Worm (Caenorhabditis elegans) whole organism, L1 larva: ENCODE data around the gene F16B12.1.

Experiments used
- C04F5.9 ChIP-seq: sonication (generic microtip); optimal IDR thresholded peaks from 2 replicates; lab custom pipeline; 2016; ENCODE audit warnings: missing genetic modification characterization, missing compliant biosample characterization
- C16A3.4 ChIP-seq: fragments of 150-350 bp; optimal IDR thresholded peaks from 2 replicates; lab custom pipeline; 2014; ENCODE audit warnings: missing biosample characterization, missing genetic modification characterization
- Y116A8C.19 ChIP-seq: sonication (generic microtip); optimal IDR thresholded peaks from 2 replicates; lab custom pipeline; 2016; ENCODE audit warnings: missing compliant biosample characterization, missing genetic modification characterization, borderline replicate concordance
- aha-1 ChIP-seq: fragments of 150-350 bp; optimal IDR thresholded peaks from 2 replicates; lab custom pipeline; 2014; ENCODE audit warnings: missing biosample characterization, missing genetic modification characterization
- alr-1 ChIP-seq: fragments of 200-800 bp; sonication (Bioruptor generic); optimal IDR thresholded peaks from 2 replicates; lab custom pipeline; 2018; ENCODE audit warnings: borderline replicate concordance, mild to moderate bottlenecking, missing genetic modification characterization, missing compliant biosample characterization
- aly-2 ChIP-seq: fragments of 150-350 bp; optimal IDR thresholded peaks from 2 replicates; lab custom pipeline; 2014; ENCODE audit warnings: missing biosample characterization, missing genetic modification characterization
- blmp-1 ChIP-seq: fragments of 150-350 bp; optimal IDR thresholded peaks from 2 replicates; lab custom pipeline; 2014; ENCODE audit warnings: missing biosample characterization, missing genetic modification characterization
- ceh-63 ChIP-seq: fragments of 200-800 bp; sonication (Bioruptor generic); optimal IDR thresholded peaks from 2 replicates; lab custom pipeline; 2018; ENCODE audit warnings: mild to moderate bottlenecking, missing genetic modification characterization, missing compliant biosample characterization
- ceh-8 ChIP-seq: fragments of 200-800 bp; sonication (Bioruptor generic); optimal IDR thresholded peaks from 2 replicates; lab custom pipeline; 2018; ENCODE audit warnings: mild to moderate bottlenecking, missing genetic modification characterization, moderate library complexity, missing compliant biosample characterization
- ceh-90 ChIP-seq: sonication (generic microtip); optimal IDR thresholded peaks from 2 replicates; lab custom pipeline; 2016; ENCODE audit warnings: missing genetic modification characterization, missing compliant biosample characterization
- ces-1 ChIP-seq: fragments of 150-350 bp; optimal IDR thresholded peaks from 2 replicates; lab custom pipeline; 2014; ENCODE audit warnings: missing biosample characterization, missing genetic modification reagents, missing genetic modification characterization
- dsc-1 ChIP-seq: sonication (generic microtip); optimal IDR thresholded peaks from 2 replicates; lab custom pipeline; 2016; ENCODE audit warnings: mild to moderate bottlenecking, missing genetic modification characterization, missing compliant biosample characterization
- efl-1 ChIP-seq, 4 experiments: fragments of 150-350 bp; optimal IDR thresholded peaks in 3 of 4; peaks in 1 of 4; 1 replicate in 1 of 4; 2 replicates in 3 of 4; lab custom pipeline; 2014; ENCODE audit warnings: missing biosample characterization in 2 of 4, missing genetic modification characterization in 2 of 4, missing genetic modification reagents in 2 of 4
- egl-13 ChIP-seq: sonication (generic microtip); optimal IDR thresholded peaks from 2 replicates; lab custom pipeline; 2016; ENCODE audit warnings: missing genotype, missing genetic modification reagents, missing genetic modification characterization, missing compliant biosample characterization
- egl-27 ChIP-seq, 2 experiments: fragments of 150-350 bp in 1 of 2; sonication (generic microtip); optimal IDR thresholded peaks; 3 replicates each; lab custom pipeline; 2017 to 2018; ENCODE audit warnings: missing biosample characterization in 2 of 2, missing genetic modification characterization in 2 of 2, missing genetic modification reagents in 2 of 2
- elt-2 ChIP-seq: sonication (generic microtip); optimal IDR thresholded peaks from 2 replicates; lab custom pipeline; 2016; ENCODE audit warnings: missing genetic modification characterization, mild to moderate bottlenecking, inconsistent platforms, missing compliant biosample characterization, missing genetic modification reagents
- ets-5 ChIP-seq: fragments of 200-800 bp; sonication (Bioruptor generic); IDR thresholded peaks from 2 replicates; pipeline ENCODE4 v1.3.6; 2022; ENCODE audit warnings: missing genetic modification characterization, missing compliant biosample characterization
- fkh-10 ChIP-seq: sonication (generic microtip); optimal IDR thresholded peaks from 2 replicates; lab custom pipeline; 2017; ENCODE audit warnings: missing biosample characterization, missing genetic modification reagents, missing genetic modification characterization
- fkh-8 ChIP-seq: sonication (generic microtip); optimal IDR thresholded peaks from 2 replicates; lab custom pipeline; 2016; ENCODE audit warnings: mild to moderate bottlenecking, missing genetic modification characterization, missing compliant biosample characterization
- fos-1 ChIP-seq: fragments of 150-350 bp; optimal IDR thresholded peaks from 2 replicates; lab custom pipeline; 2014; ENCODE audit warnings: missing biosample characterization, missing genetic modification characterization
- hlh-17 ChIP-seq: fragments of 200-800 bp; sonication (Bioruptor generic); optimal IDR thresholded peaks from 2 replicates; lab custom pipeline; 2018; ENCODE audit warnings: missing genetic modification characterization, mild to moderate bottlenecking, missing compliant biosample characterization, moderate library complexity, borderline replicate concordance
- hpl-2 ChIP-seq: fragments of 150-350 bp; optimal IDR thresholded peaks from 2 replicates; lab custom pipeline; 2014; ENCODE audit warnings: missing biosample characterization, missing genetic modification reagents, missing genetic modification characterization
- lin-13 ChIP-seq: fragments of 150-350 bp; optimal IDR thresholded peaks from 2 replicates; lab custom pipeline; 2014; ENCODE audit warnings: missing biosample characterization, missing genetic modification reagents, missing genetic modification characterization
- lin-14 ChIP-seq: fragments of 200-800 bp; sonication (Bioruptor generic); optimal IDR thresholded peaks from 2 replicates; lab custom pipeline; 2018; ENCODE audit warnings: mild to moderate bottlenecking, missing genetic modification characterization, moderate library complexity, missing compliant biosample characterization
- lin-15B ChIP-seq: fragments of 150-350 bp; sonication (generic microtip); optimal IDR thresholded peaks from 3 replicates; lab custom pipeline; 2014; ENCODE audit warnings: missing biosample characterization, missing genetic modification characterization
- lin-39 ChIP-seq: fragments of 150-350 bp; optimal IDR thresholded peaks from 2 replicates; lab custom pipeline; 2014; ENCODE audit warnings: missing biosample characterization, missing genetic modification reagents, missing genetic modification characterization
- lir-3 ChIP-seq: sonication (generic microtip); optimal IDR thresholded peaks from 2 replicates; lab custom pipeline; 2016; ENCODE audit warnings: mild to moderate bottlenecking, missing genetic modification characterization, moderate library complexity, missing compliant biosample characterization; ENCODE audit not compliant: poor library complexity
- mab-9 ChIP-seq: fragments of 200-800 bp; sonication (Bioruptor generic); IDR thresholded peaks from 2 replicates; pipeline ENCODE4 v1.3.6; 2022; ENCODE audit warnings: missing genetic modification reagents, missing genetic modification characterization, missing compliant biosample characterization
- mdl-1 ChIP-seq, 2 experiments: fragments of 150-350 bp; optimal IDR thresholded peaks; 2 replicates each; lab custom pipeline; 2014 to 2017; ENCODE audit warnings: missing biosample characterization in 2 of 2, missing genetic modification characterization in 2 of 2, inconsistent platforms in 1 of 2
- mep-1 ChIP-seq: fragments of 150-350 bp; optimal IDR thresholded peaks from 2 replicates; lab custom pipeline; 2014; ENCODE audit warnings: missing biosample characterization, missing genetic modification characterization
- nhr-12 ChIP-seq: sonication (generic microtip); optimal IDR thresholded peaks from 2 replicates; lab custom pipeline; 2017; ENCODE audit warnings: missing biosample characterization, missing genetic modification characterization
- nhr-47 ChIP-seq: sonication (generic microtip); optimal IDR thresholded peaks from 2 replicates; lab custom pipeline; 2016; ENCODE audit warnings: mild to moderate bottlenecking, missing genetic modification characterization, moderate library complexity, missing compliant biosample characterization
- nhr-71 ChIP-seq: sonication (generic microtip); optimal IDR thresholded peaks from 2 replicates; lab custom pipeline; 2016; ENCODE audit warnings: mild to moderate bottlenecking, missing genetic modification characterization, moderate library complexity, missing compliant biosample characterization
- nhr-76 ChIP-seq: sonication (generic microtip); optimal IDR thresholded peaks from 2 replicates; lab custom pipeline; 2017; ENCODE audit warnings: missing biosample characterization, missing genetic modification characterization
- pax-3 ChIP-seq: fragments of 200-800 bp; sonication (Bioruptor generic); optimal IDR thresholded peaks from 2 replicates; lab custom pipeline; 2018; ENCODE audit warnings: mild to moderate bottlenecking, missing genetic modification characterization, moderate library complexity, missing compliant biosample characterization
- pqm-1 ChIP-seq: sonication (generic microtip); optimal IDR thresholded peaks from 3 replicates; lab custom pipeline; 2017; ENCODE audit warnings: missing biosample characterization, missing genetic modification characterization
- rnt-1 ChIP-seq: sonication (generic microtip); optimal IDR thresholded peaks from 2 replicates; lab custom pipeline; 2016; ENCODE audit warnings: mild to moderate bottlenecking, missing genetic modification characterization, moderate library complexity, missing compliant biosample characterization
- snpc-4 ChIP-seq: fragments of 150-350 bp; optimal IDR thresholded peaks from 2 replicates; lab custom pipeline; 2014; ENCODE audit warnings: missing biosample characterization, missing genetic modification characterization
- snu-23 ChIP-seq: sonication (generic microtip); optimal IDR thresholded peaks from 2 replicates; lab custom pipeline; 2016; ENCODE audit warnings: missing genetic modification characterization, missing compliant biosample characterization
- sup-37 ChIP-seq: fragments of 200-800 bp; sonication (Bioruptor generic); optimal IDR thresholded peaks from 2 replicates; lab custom pipeline; 2018; ENCODE audit warnings: mild to moderate bottlenecking, missing genetic modification characterization, missing compliant biosample characterization
- swsn-7 ChIP-seq: sonication (generic microtip); optimal IDR thresholded peaks from 2 replicates; lab custom pipeline; 2016; ENCODE audit warnings: missing genetic modification characterization, missing compliant biosample characterization
- tlp-1 ChIP-seq: fragments of 150-350 bp; optimal IDR thresholded peaks from 2 replicates; lab custom pipeline; 2014; ENCODE audit warnings: missing biosample characterization, missing genetic modification characterization
- unc-130 ChIP-seq: fragments of 150-350 bp; optimal IDR thresholded peaks from 2 replicates; lab custom pipeline; 2017; ENCODE audit warnings: missing biosample characterization, missing genetic modification characterization, inconsistent platforms
- unc-30 ChIP-seq: sonication (generic microtip); optimal IDR thresholded peaks from 2 replicates; lab custom pipeline; 2017; ENCODE audit warnings: missing biosample characterization, missing genetic modification characterization
- unc-62 ChIP-seq: fragments of 150-350 bp; optimal IDR thresholded peaks from 2 replicates; lab custom pipeline; 2014; ENCODE audit warnings: missing biosample characterization, missing genetic modification reagents, missing genetic modification characterization
- unc-98 ChIP-seq: fragments of 200-800 bp; sonication (Bioruptor generic); IDR thresholded peaks from 2 replicates; pipeline ENCODE4 v1.3.6; 2022; ENCODE audit warnings: missing genetic modification characterization, missing compliant biosample characterization
- xbp-1 ChIP-seq: sonication (generic microtip); optimal IDR thresholded peaks from 2 replicates; lab custom pipeline; 2016; ENCODE audit warnings: missing genetic modification characterization, missing compliant biosample characterization
- zip-4 ChIP-seq: fragments of 200-800 bp; sonication (Bioruptor generic); optimal IDR thresholded peaks from 2 replicates; lab custom pipeline; 2018; ENCODE audit warnings: mild to moderate bottlenecking, missing genetic modification characterization, moderate library complexity, missing compliant biosample characterization
- ztf-4 ChIP-seq: fragments of 150-350 bp; optimal IDR thresholded peaks from 2 replicates; lab custom pipeline; 2014; ENCODE audit warnings: missing biosample characterization, missing genetic modification characterization

The F16B12.1 gene

ce11 chrX:14063830-14064229 is 21.5 kb upstream of the F16B12.1 start (continued):
- TF ChIP-seq sup-37 (peak; percentile 75), elt-2 (tag; lab: Kevin White, UChicago) (peak; percentile 76), ces-1 (GFP tag; lab: Kevin White, UChicago) (no peak), snpc-4 (peak; percentile 87), nhr-76 (tag; lab: Kevin White, UChicago) (no peak), fkh-10 (peak; percentile 74), snu-23 (GFP tag; lab: Kevin White, UChicago) (peak; percentile 96), egl-27 (tag; optimal IDR thresholded peaks at IDR 0.05; lab: Kevin White, UChicago) (peak; percentile 33 to 56), efl-1 (optimal IDR thresholded peaks at IDR 0.05; lab: Kevin White, UChicago) (peak; percentile 54 to 64), efl-1 (GFP tag; optimal IDR thresholded peaks at IDR 0.05 in 1 of 2; lab: Kevin White, UChicago) (peak; percentile 7 to 94), lin-39 (tag; lab: Kevin White, UChicago) (peak; percentile 50), unc-98 (GFP tag; lab: Robert Waterston, UW) (peak; percentile 63), C04F5.9 (tag; lab: Kevin White, UChicago) (peak; percentile 36), unc-30 (tag; lab: Kevin White, UChicago) (no peak), pax-3 (tag; lab: Kevin White, UChicago) (peak; percentile 66), pqm-1 (no peak), unc-62 (GFP tag; lab: Kevin White, UChicago) (no peak), egl-13 (tag; lab: Kevin White, UChicago) (peak; percentile 81), fkh-8 (tag; lab: Kevin White, UChicago) (peak; percentile 82), ets-5 (GFP tag; lab: Robert Waterston, UW) (no peak), aha-1 (tag; lab: Kevin White, UChicago) (peak; percentile 9), lin-15B (no peak), lir-3 (tag; lab: Kevin White, UChicago) (peak; percentile 83), nhr-12 (tag; lab: Kevin White, UChicago) (no peak), unc-130 (tag; lab: Kevin White, UChicago) (peak; percentile 93), ceh-8 (GFP tag; lab: Kevin White, UChicago) (peak; percentile 83), ceh-90 (tag; lab: Kevin White, UChicago) (no peak), mdl-1 (tag; optimal IDR thresholded peaks at IDR 0.05; lab: Kevin White, UChicago) (peak in 1 of 2 experiments; percentile 90), ztf-4 (tag; lab: Kevin White, UChicago) (peak; percentile 82), blmp-1 (tag; lab: Kevin White, UChicago) (peak; percentile 39), mab-9 (0 out of 2 replicates have a peak, but pooled peaks have one; percentile 44), nhr-47 (tag; lab: Kevin White, UChicago) (peak; percentile 90), fos-1 (tag; lab: Kevin White, UChicago) (peak; percentile 87), swsn-7 (tag; lab: Kevin White, UChicago) (peak; percentile 91), zip-4 (GFP tag; lab: Kevin White, UChicago) (peak; percentile 55), hpl-2 (GFP tag; lab: Kevin White, UChicago) (peak; percentile 58), C16A3.4 (peak; percentile 91), mep-1 (tag; lab: Kevin White, UChicago) (peak; percentile 90), rnt-1 (tag; lab: Kevin White, UChicago) (peak; percentile 92), dsc-1 (tag; lab: Kevin White, UChicago) (peak; percentile 94), tlp-1 (tag; lab: Kevin White, UChicago) (no peak), lin-14 (GFP tag; lab: Kevin White, UChicago) (peak; percentile 91)
- TF ChIP-seq, all 84 proteins: peak for 62

ce11 chrX:14067641-14068040 is 17.7 kb upstream of the F16B12.1 start, which contains the start of gene lgc-21:
Gene lgc-21 (minus strand): TSS chrX:14067984.
- TF ChIP-seq rnt-1 (tag; lab: Kevin White, UChicago) (no peak), nhr-76 (tag; lab: Kevin White, UChicago) (no peak), Y116A8C.19 (tag; lab: Kevin White, UChicago) (no peak), aly-2 (tag; lab: Kevin White, UChicago) (no peak), unc-62 (GFP tag; lab: Kevin White, UChicago) (no peak), xbp-1 (tag; lab: Kevin White, UChicago) (no peak), hlh-17 (no peak), swsn-7 (tag; lab: Kevin White, UChicago) (no peak), nhr-71 (tag; lab: Kevin White, UChicago) (no peak), lin-13 (no peak), alr-1 (tag; lab: Kevin White, UChicago) (no peak), ceh-63 (no peak), nhr-12 (tag; lab: Kevin White, UChicago) (no peak), blmp-1 (tag; lab: Kevin White, UChicago) (no peak), zip-4 (GFP tag; lab: Kevin White, UChicago) (no peak), ceh-8 (GFP tag; lab: Kevin White, UChicago) (no peak)
